Fruit fly (Drosophila melanogaster) Kc167 (cell line): ENCODE results near the gene CSN6.

ENCODE experiments used
- Myc ChIP-seq: fragments of >200 bp; optimal IDR thresholded peaks from 2 replicates; lab custom pipeline; 2017; ENCODE audit warnings: missing external identifiers
- h ChIP-seq: fragments of >200 bp; optimal IDR thresholded peaks from 3 replicates; lab custom pipeline; 2018; ENCODE audit warnings: missing external identifiers
- insv ChIP-seq: fragments of >200 bp; optimal IDR thresholded peaks from 3 replicates; lab custom pipeline; 2018; ENCODE audit warnings: missing external identifiers
- psq ChIP-seq: fragments of >200 bp; optimal IDR thresholded peaks from 2 replicates; lab custom pipeline; 2017; ENCODE audit warnings: missing external identifiers
- ttk ChIP-seq: sonication (Bioruptor generic); optimal IDR thresholded peaks from 2 replicates; lab custom pipeline; 2017; ENCODE audit warnings: missing external identifiers

DNA sequence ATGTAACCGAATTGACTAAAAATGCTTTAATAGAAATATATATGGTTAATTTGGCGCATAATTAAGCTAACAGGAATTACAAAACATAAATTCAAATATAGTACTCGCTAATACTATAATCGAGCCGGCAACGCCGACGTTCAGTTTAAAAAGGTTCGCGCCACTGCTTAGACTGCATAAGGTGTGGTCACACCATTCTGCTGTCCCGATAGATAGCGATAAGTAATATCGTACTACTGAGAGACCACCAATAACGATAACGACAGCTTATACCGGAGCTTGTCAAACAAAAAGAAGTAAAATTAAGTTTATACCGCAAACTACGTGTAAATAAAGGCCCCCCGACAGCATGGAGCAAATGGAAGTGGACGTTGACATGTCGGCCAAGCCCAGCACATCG lies at the start of gene CSN6:
- TF ChIP-seq insv (lab: Kevin White, UChicago) = no peak
- no peak for TF ChIP-seq psq (lab: Kevin White, UChicago)
- no peak for TF ChIP-seq Myc (lab: Kevin White, UChicago)
- no peak for TF ChIP-seq ttk (lab: Kevin White, UChicago)
- no peak for TF ChIP-seq h (lab: Kevin White, UChicago)
